Worm (Caenorhabditis elegans) whole organism, late embryonic: Measurements from ENCODE around the gene piki-1.

Experiments used
- ceh-6 ChIP-seq: fragments of 200-800 bp; sonication (Bioruptor generic); optimal IDR thresholded peaks from 2 replicates; lab custom pipeline; 2018; ENCODE audit warnings: mild to moderate bottlenecking, missing genetic modification characterization, missing compliant biosample characterization
- ets-4 ChIP-seq: sonication (generic microtip); optimal IDR thresholded peaks from 2 replicates; lab custom pipeline; 2016; ENCODE audit warnings: missing genetic modification characterization, missing compliant biosample characterization
- madf-2 ChIP-seq: sonication (generic microtip); optimal IDR thresholded peaks from 2 replicates; lab custom pipeline; 2017; ENCODE audit warnings: missing genetic modification characterization, missing compliant biosample characterization

DNA sequence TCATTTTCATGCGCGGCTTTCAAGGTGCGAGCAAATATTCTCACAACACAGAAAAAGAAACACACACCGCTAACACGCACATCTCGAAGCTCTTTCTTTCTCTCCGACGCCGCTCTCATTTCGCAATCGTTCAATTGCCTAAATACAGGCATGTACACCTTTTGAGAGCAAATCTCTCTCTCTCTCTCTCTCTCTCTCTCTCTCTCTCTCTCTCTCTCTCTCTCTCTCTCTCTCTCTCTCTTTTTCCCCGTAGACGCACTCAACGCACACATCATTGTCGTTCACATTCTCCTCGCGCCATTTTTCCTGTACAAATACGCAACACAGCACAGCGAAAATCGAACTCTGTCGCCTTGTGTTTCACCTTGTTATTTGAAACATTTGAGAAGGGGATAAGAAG, 33.1 kb upstream of the piki-1 start:
- TF ChIP-seq ets-4 (tag; lab: Kevin White, UChicago) (no peak), madf-2 (tag; lab: Kevin White, UChicago) (no peak), ceh-6 (no peak)
